Fruit fly (Drosophila melanogaster) whole organism, embryonic: Measurements from ENCODE around the gene CG33986.

ENCODE experiments used
- CG10267 ChIP-seq: fragments of 200-800 bp; sonication (Bioruptor generic); optimal IDR thresholded peaks from 2 replicates; lab custom pipeline; 2018; ENCODE audit warnings: missing biosample characterization, mild to moderate bottlenecking, missing genetic modification characterization, moderate library complexity
- CG13894 ChIP-seq: fragments of 200-800 bp; sonication (Bioruptor generic); optimal IDR thresholded peaks from 3 replicates; lab custom pipeline; 2018; ENCODE audit warnings: missing biosample characterization, mild to moderate bottlenecking, missing genetic modification characterization, moderate library complexity
- CG18011 ChIP-seq: fragments of 200-800 bp; sonication (Bioruptor generic); optimal IDR thresholded peaks from 2 replicates; lab custom pipeline; 2017; ENCODE audit warnings: missing biosample characterization, missing genetic modification characterization, mild to moderate bottlenecking, moderate library complexity, missing genotype
- CG3726 ChIP-seq: fragments of 200-800 bp; sonication (Bioruptor generic); IDR thresholded peaks from 3 replicates; pipeline ENCODE4, ENCODE4 v1.3.6; 2022; ENCODE audit warnings: missing biosample characterization, missing genetic modification characterization
- CG7357 ChIP-seq: fragments of 200-800 bp; sonication (Bioruptor generic); IDR thresholded peaks from 3 replicates; pipeline ENCODE4 v1.3.6; 2022; ENCODE audit warnings: missing biosample characterization, missing genetic modification characterization
- CG8478 ChIP-seq: fragments of >200 bp; optimal IDR thresholded peaks from 2 replicates; lab custom pipeline; 2018
- HLH54F ChIP-seq: fragments of 200-800 bp; sonication (Bioruptor generic); optimal IDR thresholded peaks from 3 replicates; lab custom pipeline; 2016; ENCODE audit warnings: missing biosample characterization, missing genetic modification characterization
- Hr51 ChIP-seq, 2 experiments: fragments of 200-800 bp; sonication (Bioruptor generic); optimal IDR thresholded peaks; 2 replicates in 1 of 2; 3 replicates in 1 of 2; lab custom pipeline; 2016 to 2018; ENCODE audit warnings: missing biosample characterization in 2 of 2, missing genetic modification characterization in 2 of 2, mild to moderate bottlenecking in 1 of 2, moderate library complexity in 1 of 2
- chn ChIP-seq: fragments of 200-800 bp; sonication (Bioruptor generic); optimal IDR thresholded peaks from 2 replicates; lab custom pipeline; 2016; ENCODE audit warnings: missing biosample characterization, missing genetic modification characterization
- grau ChIP-seq: fragments of 200-800 bp; optimal IDR thresholded peaks from 3 replicates; lab custom pipeline; 2019; ENCODE audit warnings: missing biosample characterization, mild to moderate bottlenecking, missing genetic modification characterization, moderate library complexity
- hth ChIP-seq: fragments of >200 bp; optimal IDR thresholded peaks from 2 replicates; lab custom pipeline; 2017; ENCODE audit warnings: inconsistent platforms
- tgo ChIP-seq: fragments of 200-800 bp; sonication (Bioruptor generic); IDR thresholded peaks from 3 replicates; pipeline ENCODE4 v1.3.6; 2022; ENCODE audit warnings: missing biosample characterization, missing genetic modification characterization

dm6 chr3L:15562727-15563057 is 37.6 kb upstream of the CG33986 start:
- TF ChIP-seq CG13894 (tag; lab: Kevin White, UChicago), result no peak
- TF ChIP-seq Hr51 (GFP tag; optimal IDR thresholded peaks at IDR 0.05; lab: Kevin White, UChicago), result no peak
- no peak for TF ChIP-seq CG8478
- no peak for TF ChIP-seq CG18011 (GFP tag; lab: Kevin White, UChicago)
- no peak for TF ChIP-seq grau (tag; lab: Kevin White, UChicago)
- TF ChIP-seq hth (lab: Kevin White, UChicago), result no peak
- TF ChIP-seq CG3726 (GFP tag; lab: Robert Waterston, UW), result no peak
- TF ChIP-seq CG7357 (GFP tag; lab: Robert Waterston, UW), result no peak
- TF ChIP-seq CG10267 (tag; lab: Kevin White, UChicago), result no peak
- TF ChIP-seq HLH54F, result no peak
- TF ChIP-seq chn (GFP tag; lab: Kevin White, UChicago), result no peak
- no peak for TF ChIP-seq tgo (GFP tag; lab: Robert Waterston, UW)
